Fruit fly (Drosophila melanogaster) whole organism, embryonic: ENCODE results near the gene CG5973.

ENCODE experiments used
- Ada2b ChIP-seq: fragments of 200-800 bp; sonication (Bioruptor generic); IDR thresholded peaks from 2 replicates; pipeline ENCODE4 v1.3.6; 2022; ENCODE audit warnings: missing biosample characterization, missing genetic modification characterization
- Atf6 ChIP-seq: fragments of 200-800 bp; sonication (Bioruptor generic); IDR thresholded peaks from 2 replicates; pipeline ENCODE4 v1.3.6; 2022; ENCODE audit warnings: missing biosample characterization, missing genetic modification characterization
- BtbVII ChIP-seq: fragments of 200-800 bp; sonication (Bioruptor generic); optimal IDR thresholded peaks from 3 replicates; lab custom pipeline; 2017; ENCODE audit warnings: missing biosample characterization, mild to moderate bottlenecking, missing genetic modification characterization
- CG11695 ChIP-seq: fragments of 200-800 bp; sonication (Bioruptor generic); IDR thresholded peaks from 3 replicates; pipeline ENCODE4 v1.3.6; 2022; ENCODE audit warnings: missing biosample characterization, missing genetic modification characterization
- CG13123 ChIP-seq: fragments of 200-800 bp; sonication (Bioruptor generic); optimal IDR thresholded peaks from 2 replicates; lab custom pipeline; 2016; ENCODE audit warnings: missing biosample characterization, missing genetic modification characterization
- CG17359 ChIP-seq: fragments of 200-800 bp; sonication (Bioruptor generic); optimal IDR thresholded peaks from 3 replicates; lab custom pipeline; 2018; ENCODE audit warnings: missing biosample characterization, mild to moderate bottlenecking, missing genetic modification characterization, moderate library complexity
- CG17802 ChIP-seq: fragments of 200-800 bp; sonication (Bioruptor generic); optimal IDR thresholded peaks from 2 replicates; lab custom pipeline; 2018; ENCODE audit warnings: missing biosample characterization, mild to moderate bottlenecking, missing genetic modification characterization, moderate library complexity
- CG18011 ChIP-seq: fragments of 200-800 bp; sonication (Bioruptor generic); optimal IDR thresholded peaks from 2 replicates; lab custom pipeline; 2017; ENCODE audit warnings: missing biosample characterization, missing genetic modification characterization, mild to moderate bottlenecking, moderate library complexity, missing genotype
- CG2875 ChIP-seq: fragments of 200-800 bp; sonication (Bioruptor generic); optimal IDR thresholded peaks from 2 replicates; lab custom pipeline; 2017; ENCODE audit warnings: missing biosample characterization, mild to moderate bottlenecking, missing genetic modification characterization, missing genetic modification reagents
- CG30431 ChIP-seq: fragments of 200-800 bp; sonication (Bioruptor generic); optimal IDR thresholded peaks from 2 replicates; lab custom pipeline; 2017; ENCODE audit warnings: missing biosample characterization, missing genetic modification characterization
- CG3281 ChIP-seq: fragments of 200-800 bp; sonication (Bioruptor generic); optimal IDR thresholded peaks from 3 replicates; lab custom pipeline; 2017; ENCODE audit warnings: missing biosample characterization, mild to moderate bottlenecking, missing genetic modification characterization
- CG33557 ChIP-seq: fragments of 200-800 bp; sonication (Bioruptor generic); optimal IDR thresholded peaks from 2 replicates; lab custom pipeline; 2019; ENCODE audit warnings: missing biosample characterization, mild to moderate bottlenecking, missing genetic modification characterization, moderate library complexity
- CG34376 ChIP-seq: fragments of 200-800 bp; sonication (Bioruptor generic); optimal IDR thresholded peaks from 2 replicates; lab custom pipeline; 2018; ENCODE audit warnings: missing biosample characterization, mild to moderate bottlenecking, missing genetic modification characterization
- CG43689 ChIP-seq: fragments of 200-800 bp; sonication (Bioruptor generic); IDR thresholded peaks from 2 replicates; pipeline ENCODE4 v1.3.6; 2022; ENCODE audit warnings: missing biosample characterization, missing genetic modification characterization
- CG9437 ChIP-seq: fragments of 200-800 bp; sonication (Bioruptor generic); optimal IDR thresholded peaks from 2 replicates; lab custom pipeline; 2018; ENCODE audit warnings: missing biosample characterization, mild to moderate bottlenecking, missing genetic modification characterization
- Doc3 ChIP-seq: fragments of 200-800 bp; sonication (Bioruptor generic); IDR thresholded peaks from 3 replicates; pipeline ENCODE4 v1.3.6; 2022; ENCODE audit warnings: missing biosample characterization, missing genetic modification characterization; ENCODE audit not compliant: partially characterized antibody
- E2f1 ChIP-seq: fragments of 200-800 bp; sonication (Bioruptor generic); IDR thresholded peaks from 2 replicates; pipeline ENCODE4 v1.3.6; 2022; ENCODE audit warnings: missing biosample characterization, missing genetic modification characterization
- Hr51 ChIP-seq, 2 experiments: fragments of 200-800 bp; sonication (Bioruptor generic); optimal IDR thresholded peaks; 2 replicates in 1 of 2; 3 replicates in 1 of 2; lab custom pipeline; 2016 to 2018; ENCODE audit warnings: missing biosample characterization in 2 of 2, missing genetic modification characterization in 2 of 2, mild to moderate bottlenecking in 1 of 2, moderate library complexity in 1 of 2
- Lpt ChIP-seq: fragments of >200 bp; optimal IDR thresholded peaks from 2 replicates; lab custom pipeline; 2018; ENCODE audit warnings: missing biosample characterization, missing genetic modification characterization
- Med ChIP-seq: fragments of 200-800 bp; sonication (Bioruptor generic); peaks from one replicate; lab custom pipeline; 2016; ENCODE audit warnings: missing biosample characterization, missing genetic modification characterization, mild to moderate bottlenecking, inconsistent platforms, moderate library complexity
- Oaz ChIP-seq: fragments of 200-800 bp; sonication (Bioruptor generic); IDR thresholded peaks from 2 replicates; pipeline ENCODE4 v1.3.6; 2022; ENCODE audit warnings: missing biosample characterization, missing genetic modification characterization
- Pdp1 ChIP-seq, 2 experiments: fragments of 200-800 bp; sonication (Bioruptor generic); optimal IDR thresholded peaks; 3 replicates each; lab custom pipeline; 2016; ENCODE audit warnings: missing biosample characterization in 2 of 2, missing genetic modification characterization in 2 of 2, mild to moderate bottlenecking in 1 of 2, moderate library complexity in 1 of 2
- Scr ChIP-seq: fragments of 200-800 bp; sonication (Bioruptor generic); IDR thresholded peaks from 2 replicates; pipeline ENCODE4 v1.3.6; 2022; ENCODE audit warnings: missing biosample characterization, missing genetic modification characterization; ENCODE audit not compliant: partially characterized antibody
- chn ChIP-seq: fragments of 200-800 bp; sonication (Bioruptor generic); optimal IDR thresholded peaks from 2 replicates; lab custom pipeline; 2016; ENCODE audit warnings: missing biosample characterization, missing genetic modification characterization
- ci ChIP-seq: fragments of 200-800 bp; sonication (Bioruptor generic); IDR thresholded peaks from 3 replicates; pipeline ENCODE4 v1.3.6; 2022; ENCODE audit warnings: missing biosample characterization, missing genetic modification characterization
- crc ChIP-seq: fragments of 200-800 bp; sonication (Bioruptor generic); optimal IDR thresholded peaks from 2 replicates; lab custom pipeline; 2016; ENCODE audit warnings: missing biosample characterization, missing genetic modification characterization
- croc ChIP-seq: fragments of 200-800 bp; sonication (Bioruptor generic); conservative IDR thresholded peaks from 3 replicates; pipeline ENCODE4 v1.3.6; 2022; ENCODE audit warnings: missing biosample characterization, missing genetic modification characterization
- ewg ChIP-seq: fragments of 200-800 bp; sonication (Bioruptor generic); optimal IDR thresholded peaks from 3 replicates; lab custom pipeline; 2017; ENCODE audit warnings: mild to moderate bottlenecking, missing biosample characterization, missing genetic modification reagents, missing genetic modification characterization
- exex ChIP-seq: fragments of 200-800 bp; sonication (Bioruptor generic); optimal IDR thresholded peaks from 4 replicates; lab custom pipeline; 2018; ENCODE audit warnings: missing biosample characterization, mild to moderate bottlenecking, missing genetic modification characterization, moderate library complexity
- fd102C ChIP-seq: fragments of 200-800 bp; sonication (Bioruptor generic); optimal IDR thresholded peaks from 2 replicates; lab custom pipeline; 2018; ENCODE audit warnings: missing biosample characterization, mild to moderate bottlenecking, missing genetic modification characterization, moderate library complexity
- fd96Cb ChIP-seq: fragments of 200-800 bp; sonication (Bioruptor generic); optimal IDR thresholded peaks from 2 replicates; lab custom pipeline; 2018; ENCODE audit warnings: missing biosample characterization, mild to moderate bottlenecking, missing genetic modification characterization, moderate library complexity
- gfzf ChIP-seq: fragments of 200-800 bp; sonication (Bioruptor generic); optimal IDR thresholded peaks from 2 replicates; lab custom pipeline; 2016; ENCODE audit warnings: missing biosample characterization, mild to moderate bottlenecking, missing genetic modification characterization, moderate library complexity
- grn ChIP-seq: fragments of 200-800 bp; sonication (Bioruptor generic); optimal IDR thresholded peaks from 3 replicates; lab custom pipeline; 2017; ENCODE audit warnings: missing biosample characterization, missing genetic modification characterization
- lbe ChIP-seq: fragments of 200-800 bp; sonication (Bioruptor generic); optimal IDR thresholded peaks from 2 replicates; lab custom pipeline; 2016; ENCODE audit warnings: missing biosample characterization, mild to moderate bottlenecking, missing genetic modification characterization
- lmd ChIP-seq: fragments of 200-800 bp; sonication (Bioruptor generic); IDR thresholded peaks from 2 replicates; pipeline ENCODE4 v1.3.6; 2022; ENCODE audit warnings: missing biosample characterization, missing genetic modification characterization
- nom ChIP-seq: fragments of 200-800 bp; sonication (Bioruptor generic); optimal IDR thresholded peaks from 2 replicates; lab custom pipeline; 2017; ENCODE audit warnings: missing biosample characterization, missing genetic modification characterization, mild to moderate bottlenecking, moderate library complexity, missing genetic modification reagents
- pb ChIP-seq: fragments of 200-800 bp; sonication (Bioruptor generic); optimal IDR thresholded peaks from 3 replicates; lab custom pipeline; 2016; ENCODE audit warnings: missing biosample characterization, missing genetic modification characterization
- sd ChIP-seq: fragments of 200-800 bp; sonication (Bioruptor generic); optimal IDR thresholded peaks from 3 replicates; lab custom pipeline; 2018; ENCODE audit warnings: missing biosample characterization, mild to moderate bottlenecking, missing genetic modification characterization, moderate library complexity
- sens-2 ChIP-seq: fragments of 200-800 bp; sonication (Bioruptor generic); IDR thresholded peaks from 2 replicates; pipeline ENCODE4 v1.3.6; 2022; ENCODE audit warnings: missing biosample characterization, missing genetic modification characterization
- slou ChIP-seq: fragments of 200-800 bp; sonication (Bioruptor generic); optimal IDR thresholded peaks from 3 replicates; lab custom pipeline; 2016; ENCODE audit warnings: missing biosample characterization, missing genetic modification characterization
- sug ChIP-seq: fragments of 200-800 bp; optimal IDR thresholded peaks from 2 replicates; lab custom pipeline; 2019; ENCODE audit warnings: missing biosample characterization, mild to moderate bottlenecking, missing genetic modification characterization, moderate library complexity
- trh ChIP-seq: fragments of 200-800 bp; sonication (Bioruptor generic); optimal IDR thresholded peaks from 2 replicates; lab custom pipeline; 2016; ENCODE audit warnings: missing biosample characterization, missing genetic modification characterization
- unpg ChIP-seq: fragments of 200-800 bp; sonication (Bioruptor generic); optimal IDR thresholded peaks from 3 replicates; lab custom pipeline; 2018; ENCODE audit warnings: missing biosample characterization, mild to moderate bottlenecking, missing genetic modification characterization, moderate library complexity
- vvl ChIP-seq: fragments of 200-800 bp; sonication (Bioruptor generic); IDR thresholded peaks from 2 replicates; pipeline ENCODE4 v1.3.6; 2022; ENCODE audit warnings: missing biosample characterization, missing genetic modification characterization
- z ChIP-seq: fragments of 200-800 bp; sonication (Bioruptor generic); IDR thresholded peaks from 3 replicates; pipeline ENCODE4 v1.3.6; 2022; ENCODE audit warnings: missing biosample characterization, missing genetic modification characterization

CG5973 gene

DNA sequence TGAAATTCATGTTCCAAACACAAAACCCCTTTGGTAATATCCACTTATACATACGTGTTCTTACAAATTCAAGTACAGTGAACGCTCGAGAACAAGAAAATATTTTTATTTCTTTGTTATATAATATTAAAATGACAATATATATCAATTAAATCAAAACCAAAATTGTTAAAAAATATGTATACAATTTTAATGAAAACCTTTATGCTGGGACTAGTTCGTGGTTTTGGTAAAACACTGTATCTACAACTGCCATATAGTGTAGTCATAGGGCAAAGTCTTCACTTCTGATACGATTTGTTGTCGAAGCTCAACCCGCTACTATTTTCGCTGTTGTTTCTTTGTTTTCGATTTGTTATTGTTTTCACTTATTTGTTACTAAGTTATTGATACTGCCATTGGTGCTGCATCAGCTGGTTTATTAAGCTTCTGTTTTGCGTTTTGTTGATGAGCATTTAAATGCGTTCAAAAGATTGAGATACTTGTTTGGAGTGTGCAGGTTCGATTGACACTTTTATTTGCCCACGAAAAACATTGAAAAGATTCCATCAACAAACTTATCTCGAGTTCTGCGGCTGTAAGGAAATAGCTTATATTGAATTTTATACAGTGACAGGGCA, 2.4 kb upstream of the CG5973 start (continued):
- TF ChIP-seq z (GFP tag; lab: Robert Waterston, UW) (no peak), crc (no peak), CG13123 (no peak), CG9437 (GFP tag; lab: Kevin White, UChicago) (no peak), nom (GFP tag; lab: Kevin White, UChicago) (peak; percentile 70), CG43689 (GFP tag; lab: Robert Waterston, UW) (no peak), BtbVII (GFP tag; lab: Kevin White, UChicago) (peak; percentile 34), ewg (no peak), chn (GFP tag; lab: Kevin White, UChicago) (no peak), CG3281 (GFP tag; lab: Kevin White, UChicago) (peak; percentile 13), Hr51 (GFP tag; optimal IDR thresholded peaks at IDR 0.05; lab: Kevin White, UChicago) (peak in 1 of 2 experiments; percentile 28), vvl (GFP tag; lab: Robert Waterston, UW) (peak; percentile 78), CG18011 (GFP tag; lab: Kevin White, UChicago) (no peak), Ada2b (GFP tag; lab: Robert Waterston, UW) (peak; percentile 50)

DNA sequence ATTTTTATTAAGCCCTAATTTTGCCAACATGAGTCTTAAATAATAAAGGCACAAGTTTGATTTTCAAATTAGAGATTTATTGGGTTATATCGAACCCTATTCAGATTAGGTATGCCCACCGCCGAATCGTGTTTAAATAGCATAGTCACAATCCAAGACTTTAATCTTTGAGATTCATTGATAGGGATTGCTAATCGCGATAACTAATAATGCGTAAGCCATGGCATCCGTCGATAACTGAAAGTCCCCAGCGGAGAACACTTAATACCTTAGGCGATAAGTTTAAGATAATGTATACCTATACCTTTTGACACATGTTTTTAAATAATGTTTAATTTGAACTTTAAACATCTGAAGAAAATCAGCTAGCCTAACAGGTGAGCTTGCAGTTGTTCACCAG, 1.8 kb upstream of the CG5973 start:
- no peak for TF ChIP-seq Atf6 (GFP tag; lab: Robert Waterston, UW)
- peak; percentile 56 for TF ChIP-seq grn (GFP tag; lab: Kevin White, UChicago)
- TF ChIP-seq CG34376 (GFP tag; lab: Kevin White, UChicago), result peak; percentile 52
- TF ChIP-seq sd, result peak; percentile 8
- no peak for TF ChIP-seq CG11695 (GFP tag; lab: Robert Waterston, UW)
- TF ChIP-seq exex, result peak; percentile 85
- no peak for TF ChIP-seq pb (GFP tag; lab: Kevin White, UChicago)
- TF ChIP-seq sug (tag; lab: Kevin White, UChicago), result peak; percentile 96
- TF ChIP-seq slou (GFP tag; lab: Kevin White, UChicago), result no peak
- no peak for TF ChIP-seq unpg (GFP tag; lab: Kevin White, UChicago)
- TF ChIP-seq E2f1, result no peak

DNA sequence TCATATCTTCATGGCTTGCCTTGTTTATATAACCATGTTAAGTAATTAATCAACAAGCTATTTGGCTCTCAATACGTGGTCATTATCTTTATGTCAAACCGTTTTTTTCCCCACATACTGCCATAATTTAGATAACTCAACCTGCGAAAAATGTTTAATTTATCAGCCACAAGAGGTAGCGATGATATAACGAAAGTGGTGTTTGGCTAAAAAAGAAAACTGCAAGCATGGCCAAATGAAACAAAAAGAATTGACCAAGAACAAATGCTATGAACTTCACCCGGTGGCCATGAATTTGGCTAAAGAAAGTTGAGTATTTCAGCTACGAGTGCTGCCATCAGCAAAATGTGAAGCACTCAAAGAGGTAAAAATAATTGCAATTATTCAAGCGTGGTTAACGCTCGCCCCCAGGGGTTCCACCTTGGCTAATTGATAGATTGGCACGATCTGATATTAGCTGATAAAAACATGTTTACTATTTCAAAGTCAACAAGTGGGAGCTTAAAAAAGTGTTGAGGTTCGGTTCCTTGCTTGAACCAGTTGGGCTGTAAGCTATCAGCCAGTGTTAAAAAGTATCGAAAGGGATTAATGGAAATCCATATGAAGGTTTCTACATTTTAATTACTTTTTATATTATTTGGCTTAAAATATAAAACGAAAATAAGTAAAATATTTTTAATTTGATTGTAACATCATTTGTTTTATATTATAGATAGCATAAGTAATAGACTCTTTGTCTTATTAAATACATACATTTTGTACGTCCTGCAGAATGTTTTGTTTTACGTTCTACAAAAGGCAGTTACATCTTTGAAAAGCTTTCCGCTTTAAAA, 584 bp upstream of the CG5973 start:
- TF ChIP-seq gfzf (peak; percentile 4), CG2875 (GFP tag; lab: Kevin White, UChicago) (peak; percentile 67), vvl (GFP tag; lab: Robert Waterston, UW) (peak; percentile 36), Scr (no peak), sens-2 (GFP tag; lab: Robert Waterston, UW) (0 out of 2 replicates have a peak, but pooled peaks have one; percentile 37), CG33557 (GFP tag; lab: Kevin White, UChicago) (peak; percentile 35), croc (GFP tag; lab: Robert Waterston, UW) (no peak), CG30431 (GFP tag; lab: Kevin White, UChicago) (peak; percentile 36), fd96Cb (no peak), CG3281 (GFP tag; lab: Kevin White, UChicago) (peak; percentile 68), CG17359 (tag; lab: Kevin White, UChicago) (peak; percentile 80), lmd (GFP tag; lab: Robert Waterston, UW) (peak; percentile 22; the same call in 1 of the 2 replicates), CG17802 (tag; lab: Kevin White, UChicago) (peak; percentile 36), ci (GFP tag; lab: Robert Waterston, UW) (peak; percentile 92), Oaz (0 out of 2 replicates have a peak, but pooled peaks have one; percentile 40), Lpt (GFP tag; lab: Kevin White, UChicago) (no peak), trh (GFP tag; lab: Kevin White, UChicago) (peak; percentile 57), Med (GFP tag; lab: Kevin White, UChicago) (peak; percentile 97), Pdp1 (GFP tag; optimal IDR thresholded peaks at IDR 0.05; lab: Kevin White, UChicago) (peak; percentile 53 to 67), Doc3 (GFP tag; lab: Robert Waterston, UW) (no peak), lbe (GFP tag; lab: Kevin White, UChicago) (peak; percentile 42), fd102C (no peak)
